Fruit fly (Drosophila melanogaster) whole organism, prepupa: Measurements from ENCODE around the gene CG15047.
A peak's percentile ranks its signal among the peaks of the same experiment; 100 is the strongest.

Experiments used
- CG10631 ChIP-seq: fragments of 200-800 bp; sonication (Bioruptor generic); optimal IDR thresholded peaks from 2 replicates; lab custom pipeline; 2016; ENCODE audit warnings: missing biosample characterization, missing genetic modification characterization
- CG10669 ChIP-seq: fragments of 200-800 bp; sonication (Bioruptor generic); optimal IDR thresholded peaks from 3 replicates; lab custom pipeline; 2018; ENCODE audit warnings: missing biosample characterization, mild to moderate bottlenecking, missing genetic modification characterization, moderate library complexity
- CG11294 ChIP-seq: fragments of 200-800 bp; sonication (Bioruptor generic); IDR thresholded peaks from 2 replicates; pipeline ENCODE4 v1.3.6; 2022; ENCODE audit warnings: missing biosample characterization, missing genetic modification characterization
- CG11762 ChIP-seq: fragments of 200-800 bp; sonication (Bioruptor generic); optimal IDR thresholded peaks from 3 replicates; lab custom pipeline; 2016; ENCODE audit warnings: missing biosample characterization, missing genetic modification characterization; ENCODE audit not compliant: insufficient read depth
- CG11902 ChIP-seq: fragments of 200-800 bp; sonication (Bioruptor generic); optimal IDR thresholded peaks from 3 replicates; lab custom pipeline; 2016; ENCODE audit warnings: missing biosample characterization, missing genetic modification characterization
- CG15336 ChIP-seq: fragments of 200-800 bp; sonication (Bioruptor generic); IDR thresholded peaks from 2 replicates; pipeline ENCODE4 v1.3.6; 2022; ENCODE audit warnings: missing biosample characterization, missing genetic modification characterization
- CG1621 ChIP-seq: fragments of 200-800 bp; sonication (Bioruptor generic); optimal IDR thresholded peaks from 3 replicates; lab custom pipeline; 2018; ENCODE audit warnings: missing biosample characterization, mild to moderate bottlenecking, missing genetic modification characterization
- CG16779 ChIP-seq: fragments of 200-800 bp; sonication (Bioruptor generic); optimal IDR thresholded peaks from 3 replicates; lab custom pipeline; 2017; ENCODE audit warnings: missing biosample characterization, mild to moderate bottlenecking, missing genetic modification characterization
- CG3032 ChIP-seq: fragments of 200-800 bp; optimal IDR thresholded peaks from 2 replicates; lab custom pipeline; 2019; ENCODE audit warnings: missing biosample characterization, mild to moderate bottlenecking, missing genetic modification characterization, moderate library complexity
- CG31627 ChIP-seq: fragments of 200-800 bp; sonication (Bioruptor generic); optimal IDR thresholded peaks from 3 replicates; lab custom pipeline; 2016; ENCODE audit warnings: missing biosample characterization, missing genetic modification characterization
- CG32006 ChIP-seq: fragments of 200-800 bp; sonication (Bioruptor generic); optimal IDR thresholded peaks from 3 replicates; lab custom pipeline; 2017; ENCODE audit warnings: missing biosample characterization, mild to moderate bottlenecking, missing genetic modification characterization
- CG34406 ChIP-seq: fragments of 200-800 bp; sonication (Bioruptor generic); optimal IDR thresholded peaks from 3 replicates; lab custom pipeline; 2016; ENCODE audit warnings: missing biosample characterization, missing genetic modification characterization
- CG3919 ChIP-seq: fragments of 200-800 bp; sonication (Bioruptor generic); optimal IDR thresholded peaks from 3 replicates; lab custom pipeline; 2016; ENCODE audit warnings: missing biosample characterization, missing genetic modification characterization
- CG4318 ChIP-seq: fragments of 200-800 bp; sonication (Bioruptor generic); optimal IDR thresholded peaks from 3 replicates; lab custom pipeline; 2017; ENCODE audit warnings: missing biosample characterization, mild to moderate bottlenecking, missing genetic modification characterization
- CG6163 ChIP-seq: fragments of 200-800 bp; sonication (Bioruptor generic); IDR thresholded peaks from 3 replicates; pipeline ENCODE4 v1.3.6; 2022; ENCODE audit warnings: missing biosample characterization, missing genetic modification characterization
- CG6276 ChIP-seq: fragments of 200-800 bp; sonication (Bioruptor generic); optimal IDR thresholded peaks from 2 replicates; lab custom pipeline; 2017; ENCODE audit warnings: missing biosample characterization, mild to moderate bottlenecking, missing genetic modification characterization
- CG6792 ChIP-seq: fragments of 200-800 bp; sonication (Bioruptor generic); optimal IDR thresholded peaks from 3 replicates; lab custom pipeline; 2016; ENCODE audit warnings: missing biosample characterization, missing genetic modification characterization
- CG6808 ChIP-seq: fragments of 200-800 bp; sonication (Bioruptor generic); optimal IDR thresholded peaks from 3 replicates; lab custom pipeline; 2017; ENCODE audit warnings: missing biosample characterization, missing genetic modification characterization, mild to moderate bottlenecking, moderate library complexity, missing genetic modification reagents
- CG6854 ChIP-seq: fragments of 200-800 bp; sonication (Bioruptor generic); optimal IDR thresholded peaks from 2 replicates; lab custom pipeline; 2017; ENCODE audit warnings: missing biosample characterization, mild to moderate bottlenecking, missing genetic modification characterization
- CG7368 ChIP-seq: fragments of 200-800 bp; sonication (Bioruptor generic); optimal IDR thresholded peaks from 3 replicates; lab custom pipeline; 2016; ENCODE audit warnings: missing biosample characterization, missing genetic modification characterization
- CG8119 ChIP-seq: fragments of 200-800 bp; sonication (Bioruptor generic); IDR thresholded peaks from 3 replicates; pipeline ENCODE4 v1.3.6; 2022; ENCODE audit warnings: missing biosample characterization, missing genetic modification characterization
- CG8319 ChIP-seq: fragments of 200-800 bp; sonication (Bioruptor generic); optimal IDR thresholded peaks from 3 replicates; lab custom pipeline; 2016; ENCODE audit warnings: missing biosample characterization, missing genetic modification characterization
- CG8632 ChIP-seq: fragments of 200-800 bp; sonication (Bioruptor generic); optimal IDR thresholded peaks from 3 replicates; lab custom pipeline; 2016; ENCODE audit warnings: missing biosample characterization, missing genetic modification characterization
- CG9139 ChIP-seq: fragments of 200-800 bp; sonication (Bioruptor generic); optimal IDR thresholded peaks from 3 replicates; lab custom pipeline; 2017; ENCODE audit warnings: missing biosample characterization, mild to moderate bottlenecking, missing genetic modification characterization
- Eip78C ChIP-seq: fragments of 200-800 bp; sonication (Bioruptor generic); peaks from one replicate; lab custom pipeline; 2016; ENCODE audit warnings: missing biosample characterization, missing genetic modification characterization
- Ets21C ChIP-seq: fragments of 200-800 bp; sonication (Bioruptor generic); optimal IDR thresholded peaks from 3 replicates; lab custom pipeline; 2016; ENCODE audit warnings: missing biosample characterization, missing genetic modification characterization
- Ets96B ChIP-seq: fragments of 200-800 bp; optimal IDR thresholded peaks from 2 replicates; lab custom pipeline; 2019; ENCODE audit warnings: missing biosample characterization, mild to moderate bottlenecking, missing genetic modification characterization, moderate library complexity
- Gug ChIP-seq: fragments of 200-800 bp; sonication (Bioruptor generic); IDR thresholded peaks from 2 replicates; pipeline ENCODE4 v1.3.6; 2022; ENCODE audit warnings: missing biosample characterization, missing genetic modification characterization
- Hr38 ChIP-seq: sonication (Bioruptor generic); optimal IDR thresholded peaks from 2 replicates; lab custom pipeline; 2016; ENCODE audit warnings: missing biosample characterization, missing genetic modification characterization
- Hr39 ChIP-seq: fragments of 200-800 bp; sonication (Bioruptor generic); optimal IDR thresholded peaks from 2 replicates; lab custom pipeline; 2016; ENCODE audit warnings: missing biosample characterization, missing genetic modification characterization
- Lpt ChIP-seq: fragments of 200-800 bp; sonication (Bioruptor generic); optimal IDR thresholded peaks from 3 replicates; lab custom pipeline; 2016; ENCODE audit warnings: missing biosample characterization, missing genetic modification characterization
- Met ChIP-seq: fragments of 200-800 bp; sonication (Bioruptor generic); optimal IDR thresholded peaks from 3 replicates; lab custom pipeline; 2016; ENCODE audit warnings: missing biosample characterization, missing genetic modification characterization
- Smox ChIP-seq: fragments of 200-800 bp; sonication (Bioruptor generic); optimal IDR thresholded peaks from 3 replicates; lab custom pipeline; 2016; ENCODE audit warnings: missing biosample characterization, missing genetic modification characterization
- Sox102F ChIP-seq: fragments of 200-800 bp; sonication (Bioruptor generic); optimal IDR thresholded peaks from 2 replicates; lab custom pipeline; 2016; ENCODE audit warnings: missing biosample characterization, mild to moderate bottlenecking, missing genetic modification characterization
- Sox14 ChIP-seq: fragments of 200-800 bp; sonication (Bioruptor generic); optimal IDR thresholded peaks from 3 replicates; lab custom pipeline; 2016; ENCODE audit warnings: missing biosample characterization, missing genetic modification characterization
- achi ChIP-seq: fragments of 200-800 bp; sonication (Bioruptor generic); optimal IDR thresholded peaks from 3 replicates; lab custom pipeline; 2016; ENCODE audit warnings: missing biosample characterization, missing genetic modification characterization
- acj6 ChIP-seq: fragments of 200-800 bp; sonication (Bioruptor generic); optimal IDR thresholded peaks from 3 replicates; lab custom pipeline; 2016; ENCODE audit warnings: missing biosample characterization, missing genetic modification characterization
- cyc ChIP-seq: fragments of 200-800 bp; sonication (Bioruptor generic); optimal IDR thresholded peaks from 3 replicates; lab custom pipeline; 2016; ENCODE audit warnings: missing biosample characterization, missing genetic modification characterization
- dac ChIP-seq: fragments of 200-800 bp; sonication (Bioruptor generic); optimal IDR thresholded peaks from 2 replicates; lab custom pipeline; 2017; ENCODE audit warnings: missing biosample characterization, mild to moderate bottlenecking, missing genetic modification characterization
- eg ChIP-seq: fragments of 200-800 bp; sonication (Bioruptor generic); IDR thresholded peaks from 3 replicates; pipeline ENCODE4 v1.3.6; 2022; ENCODE audit warnings: missing biosample characterization, missing genetic modification characterization
- esn ChIP-seq: fragments of 200-800 bp; sonication (Bioruptor generic); optimal IDR thresholded peaks from 2 replicates; lab custom pipeline; 2016; ENCODE audit warnings: missing biosample characterization, mild to moderate bottlenecking, missing genetic modification characterization, moderate library complexity
- fd59A ChIP-seq: fragments of 200-800 bp; sonication (Bioruptor generic); optimal IDR thresholded peaks from 2 replicates; lab custom pipeline; 2017; ENCODE audit warnings: missing biosample characterization, mild to moderate bottlenecking, missing genetic modification characterization, missing genetic modification reagents
- fd85E ChIP-seq: fragments of 200-800 bp; sonication (Bioruptor generic); optimal IDR thresholded peaks from 3 replicates; lab custom pipeline; 2016; ENCODE audit warnings: missing biosample characterization, missing genetic modification characterization
- fkh ChIP-seq: fragments of 200-800 bp; sonication (Bioruptor generic); optimal IDR thresholded peaks from 3 replicates; lab custom pipeline; 2017; ENCODE audit warnings: missing biosample characterization, mild to moderate bottlenecking, missing genetic modification characterization, moderate library complexity
- net ChIP-seq: fragments of 200-800 bp; sonication (Bioruptor generic); optimal IDR thresholded peaks from 3 replicates; lab custom pipeline; 2016; ENCODE audit warnings: missing biosample characterization, missing genetic modification characterization
- salr ChIP-seq, 2 experiments: fragments of 200-800 bp; sonication (Bioruptor generic); optimal IDR thresholded peaks; 3 replicates each; lab custom pipeline; 2016 to 2018; ENCODE audit warnings: missing biosample characterization in 2 of 2, missing genetic modification characterization in 2 of 2, mild to moderate bottlenecking in 1 of 2
- spab ChIP-seq: fragments of 200-800 bp; sonication (Bioruptor generic); optimal IDR thresholded peaks from 2 replicates; lab custom pipeline; 2017; ENCODE audit warnings: missing biosample characterization, mild to moderate bottlenecking, missing genetic modification characterization, missing genetic modification reagents
- ss ChIP-seq, 2 experiments: fragments of 200-800 bp; sonication (Bioruptor generic); optimal IDR thresholded peaks; 2 replicates in 1 of 2; 3 replicates in 1 of 2; lab custom pipeline; 2017 to 2018; ENCODE audit warnings: mild to moderate bottlenecking in 2 of 2, missing biosample characterization in 2 of 2, missing genetic modification characterization in 2 of 2, moderate library complexity in 1 of 2
- svp ChIP-seq: fragments of 200-800 bp; sonication (Bioruptor generic); peaks from one replicate; lab custom pipeline; 2016; ENCODE audit warnings: missing biosample characterization, missing genetic modification characterization
- topi ChIP-seq: fragments of 200-800 bp; sonication (Bioruptor generic); optimal IDR thresholded peaks from 3 replicates; lab custom pipeline; 2016; ENCODE audit warnings: missing biosample characterization, missing genetic modification characterization

The CG15047 gene

dm6 chrX:18483261-18484218 lies 44.9 kb upstream of the CG15047 start, which contains the start of gene Hayan:
Gene Hayan (minus strand): TSS chrX:18483772.
- TF ChIP-seq CG8319 (GFP tag; lab: Kevin White, UChicago) = peak; percentile 44
- TF ChIP-seq CG32006 = no peak
- TF ChIP-seq CG6276 (GFP tag; lab: Kevin White, UChicago) = peak; percentile 51
- TF ChIP-seq CG15336 (GFP tag; lab: Robert Waterston, UW) = peak; percentile 33; the same call in 1 of the 2 replicates
- TF ChIP-seq CG11902 (GFP tag; lab: Kevin White, UChicago) = no peak
- no peak for TF ChIP-seq Gug
- TF ChIP-seq cyc (GFP tag; lab: Kevin White, UChicago) = no peak
- no peak for TF ChIP-seq CG4318
- TF ChIP-seq CG6792 (GFP tag; lab: Kevin White, UChicago) = peak; percentile 6
- TF ChIP-seq CG31627 = no peak
- peak; percentile 17 for TF ChIP-seq CG34406
- peak; percentile 23 for TF ChIP-seq Sox14
- TF ChIP-seq CG9139 = peak; percentile 77
- TF ChIP-seq CG6163 (GFP tag; lab: Robert Waterston, UW) = peak; percentile 63; the same call in 2 of the 3 replicates
- TF ChIP-seq Hr39 (GFP tag; lab: Kevin White, UChicago) = no peak
- peak; percentile 20 for TF ChIP-seq CG3032 (tag; lab: Kevin White, UChicago)
- TF ChIP-seq esn (GFP tag; lab: Kevin White, UChicago) = peak; percentile 21
- peak; percentile 16 for TF ChIP-seq CG10669 (GFP tag; lab: Kevin White, UChicago)
- TF ChIP-seq CG8119 (GFP tag; lab: Robert Waterston, UW) = peak; percentile 41; the same call in 1 of the 3 replicates
- TF ChIP-seq CG3919 (GFP tag; lab: Kevin White, UChicago) = no peak
- peak; percentile 63 for TF ChIP-seq CG16779 (tag; lab: Kevin White, UChicago)
- peak; percentile 46 for TF ChIP-seq Sox102F (GFP tag; lab: Kevin White, UChicago)
- peak; percentile 44 for TF ChIP-seq net (GFP tag; lab: Kevin White, UChicago)
- peak; percentile 88 for TF ChIP-seq CG6854 (GFP tag; lab: Kevin White, UChicago)
- peak; percentile 50 for TF ChIP-seq Lpt
- TF ChIP-seq spab (GFP tag; lab: Kevin White, UChicago) = peak; percentile 29
- peak; percentile 93 for TF ChIP-seq CG1621 (tag; lab: Kevin White, UChicago)
- peak; percentile 17 for TF ChIP-seq Smox (GFP tag; lab: Kevin White, UChicago)
- TF ChIP-seq topi (GFP tag; lab: Kevin White, UChicago) = peak; percentile 18
- TF ChIP-seq CG11294 (GFP tag; lab: Robert Waterston, UW) = no peak
- no peak for TF ChIP-seq Ets21C
- TF ChIP-seq eg = peak; percentile 41; the same call in 1 of the 3 replicates
- TF ChIP-seq Ets96B = peak; percentile 24
- no peak for TF ChIP-seq CG7368 (GFP tag; lab: Kevin White, UChicago)
- TF ChIP-seq fkh (GFP tag; lab: Kevin White, UChicago) = no peak
- no peak for TF ChIP-seq Hr38 (GFP tag; lab: Kevin White, UChicago)
- TF ChIP-seq fd85E = no peak
- no peak for TF ChIP-seq achi
- no peak for TF ChIP-seq CG11762 (GFP tag; lab: Kevin White, UChicago)
- TF ChIP-seq Met (GFP tag; lab: Kevin White, UChicago) = no peak
- peak; percentile 99 for TF ChIP-seq svp (GFP tag; lab: Kevin White, UChicago)
- no peak for TF ChIP-seq fd59A (GFP tag; lab: Kevin White, UChicago)
- TF ChIP-seq acj6 (GFP tag; lab: Kevin White, UChicago) = no peak
- no peak for TF ChIP-seq CG8632 (GFP tag; lab: Kevin White, UChicago)
- peak; percentile 85 for TF ChIP-seq CG6808 (GFP tag; lab: Kevin White, UChicago)
- no peak for TF ChIP-seq dac (GFP tag; lab: Kevin White, UChicago)
- peak; percentile 56 to 75 for TF ChIP-seq ss (GFP tag; optimal IDR thresholded peaks at IDR 0.05; lab: Kevin White, UChicago)
- TF ChIP-seq CG10631 (GFP tag; lab: Kevin White, UChicago) = no peak
- no peak for TF ChIP-seq salr (GFP tag; optimal IDR thresholded peaks at IDR 0.05; lab: Kevin White, UChicago)
- peak; percentile 64 for TF ChIP-seq Eip78C (GFP tag; lab: Kevin White, UChicago)
